Worm (Caenorhabditis elegans): Measurements from ENCODE around the gene lron-7.

DNA sequence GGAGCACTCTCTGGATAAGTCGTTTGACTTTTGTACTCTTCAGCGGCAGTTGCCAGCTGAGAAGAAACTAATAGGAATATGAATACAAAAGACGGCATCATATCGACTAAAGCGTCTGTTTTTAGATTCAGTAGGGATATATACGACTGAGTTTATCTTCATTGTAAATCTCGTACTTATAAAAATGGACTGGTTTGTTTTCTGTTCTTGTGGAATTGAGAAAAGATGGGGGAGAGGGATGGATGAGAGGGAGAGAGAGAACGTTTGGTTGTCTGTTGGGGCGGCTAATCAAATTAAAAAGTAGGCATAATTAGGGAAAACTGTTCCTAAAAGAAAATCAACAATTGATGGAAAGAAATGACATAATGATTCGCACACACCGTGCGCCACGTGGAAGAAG is 22.6 kb upstream of the lron-7 start, which contains the start of gene grd-7:
- TF ChIP-seq nhr-237 (tag; optimal IDR thresholded peaks at IDR 0.05) (no peak), vab-15 (tag; optimal IDR thresholded peaks at IDR 0.05) (no peak)
